Worm (Caenorhabditis elegans): Measurements from ENCODE around the gene E02H9.9.

DNA sequence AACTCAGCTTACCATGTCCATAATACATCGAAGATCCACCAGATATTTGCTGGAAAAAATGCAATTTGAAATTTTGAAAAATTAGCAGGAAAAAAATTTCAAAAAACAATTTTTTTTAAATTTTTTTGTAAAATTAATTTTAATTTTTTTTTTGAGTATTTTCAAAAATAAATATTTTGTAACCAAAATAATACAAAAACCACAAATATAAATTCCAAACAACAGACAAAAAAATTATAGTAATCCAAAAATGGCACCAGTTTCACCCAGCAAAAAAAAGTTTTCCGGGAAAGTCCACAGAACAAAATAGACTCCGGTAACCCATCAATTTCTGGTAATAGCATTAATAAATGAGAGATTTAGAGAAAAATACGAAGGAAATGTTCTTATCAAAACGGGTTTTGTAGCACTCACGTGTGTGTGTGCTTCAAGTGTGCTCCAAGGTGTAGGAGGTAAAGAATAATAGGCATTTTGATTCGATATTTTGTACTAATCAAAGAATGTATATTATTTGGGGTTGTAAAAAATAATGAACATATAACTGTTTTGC is 13.3 kb downstream of the E02H9.9 start, which contains the start of gene nhr-121:
- TF ChIP-seq him-1 (tag; optimal IDR thresholded peaks at IDR 0.05) (no peak), dao-5 (tag; optimal IDR thresholded peaks at IDR 0.05) (no peak), W03F9.2 (tag; optimal IDR thresholded peaks at IDR 0.05) (no peak)
